Fruit fly (Drosophila melanogaster): ENCODE data around the gene CG10366.
A peak's percentile ranks its signal among the peaks of the same experiment; 100 is the strongest.

The CG10366 gene

DNA sequence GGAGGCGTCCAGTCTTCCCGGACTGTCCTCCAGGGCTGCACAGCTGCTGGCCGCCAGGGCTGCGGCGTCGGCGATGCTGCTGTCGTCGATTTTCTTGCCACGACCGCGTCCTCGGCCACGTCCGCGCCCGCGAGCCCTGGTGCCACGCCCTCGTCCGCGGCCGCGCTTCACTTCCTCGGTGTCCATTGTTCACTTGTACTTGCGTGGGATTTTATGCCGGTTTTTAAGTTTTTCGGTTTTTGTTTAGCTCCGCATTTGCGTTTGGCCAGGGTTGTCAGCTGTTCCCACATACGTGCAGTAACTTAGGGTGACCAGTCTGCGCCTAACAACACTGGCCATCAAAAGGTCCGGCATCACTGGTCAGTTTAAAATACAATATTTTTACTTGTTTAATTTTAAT lies 1.9 kb upstream of the CG10366 start, which contains the start of gene Hakai (continued):
- no peak for TF ChIP-seq Mrtf (GFP tag; IDR thresholded peaks at IDR 0.05)
- 0 out of 3 replicates have a peak, but pooled peaks have one; percentile 45 for TF ChIP-seq Aef1 (GFP tag; IDR thresholded peaks at IDR 0.05)
- TF ChIP-seq Dfd (GFP tag; optimal IDR thresholded peaks at IDR 0.05), result peak in 1 of 2 experiments; percentile 12
- TF ChIP-seq Med (GFP tag), result peak; percentile 96
- TF ChIP-seq Opbp (GFP tag; IDR thresholded peaks at IDR 0.05; ENCODE audit: partially characterized antibody), result 0 out of 3 replicates have a peak, but pooled peaks have one; percentile 20
- TF ChIP-seq grn (GFP tag; optimal IDR thresholded peaks at IDR 0.05), result no peak
- TF ChIP-seq nau (GFP tag; optimal IDR thresholded peaks at IDR 0.05), result no peak
- peak; percentile 54 for TF ChIP-seq sisA (GFP tag; IDR thresholded peaks at IDR 0.05)
- no peak for TF ChIP-seq Nf-YB (GFP tag; optimal IDR thresholded peaks at IDR 0.05)
- no peak for TF ChIP-seq CG4360 (GFP tag; IDR thresholded peaks at IDR 0.05)
- TF ChIP-seq trh (GFP tag; optimal IDR thresholded peaks at IDR 0.05), result no peak
- peak; percentile 71 for TF ChIP-seq jumu (GFP tag; optimal IDR thresholded peaks at IDR 0.05)
- TF ChIP-seq CG4617 (GFP tag; optimal IDR thresholded peaks at IDR 0.05; ENCODE audit: borderline replicate concordance), result peak; percentile 93
- TF ChIP-seq Abd-B (GFP tag; optimal IDR thresholded peaks at IDR 0.05), result peak; percentile 31
- TF ChIP-seq tgo (GFP tag; IDR thresholded peaks at IDR 0.05), result peak; percentile 25; the same call in 1 of the 3 replicates
- peak; percentile 73 for TF ChIP-seq Ets97D (GFP tag; optimal IDR thresholded peaks at IDR 0.05)
- TF ChIP-seq CG12942 (GFP tag; optimal IDR thresholded peaks at IDR 0.05), result peak; percentile 14
- TF ChIP-seq vfl (GFP tag; optimal IDR thresholded peaks at IDR 0.05), result peak; percentile 25
- peak; percentile 41 for TF ChIP-seq NC2β (GFP tag; optimal IDR thresholded peaks at IDR 0.05)
- TF ChIP-seq Lpt (GFP tag; optimal IDR thresholded peaks at IDR 0.05), result no peak
- TF ChIP-seq Hand (GFP tag; optimal IDR thresholded peaks at IDR 0.05), result no peak
- peak; percentile 51 for TF ChIP-seq CG16813 (GFP tag; IDR thresholded peaks at IDR 0.05; ENCODE audit: partially characterized antibody)
- TF ChIP-seq Rx (GFP tag; IDR thresholded peaks at IDR 0.05), result peak; percentile 32
- peak; percentile 37 for TF ChIP-seq gro (GFP tag; optimal IDR thresholded peaks at IDR 0.05)
- TF ChIP-seq CG11247 (GFP tag; IDR thresholded peaks at IDR 0.05), result peak; percentile 60
- TF ChIP-seq Hmr (GFP tag; optimal IDR thresholded peaks at IDR 0.05), result peak; percentile 40
- TF ChIP-seq bowl (GFP tag; IDR thresholded peaks at IDR 0.05), result no peak
- peak; percentile 56 for TF ChIP-seq tx (GFP tag; optimal IDR thresholded peaks at IDR 0.05)
- peak; percentile 74 for TF ChIP-seq CoRest (tag; optimal IDR thresholded peaks at IDR 0.05)
- no peak for TF ChIP-seq CG3838 (GFP tag; optimal IDR thresholded peaks at IDR 0.05)
- TF ChIP-seq Atf-2 (GFP tag; optimal IDR thresholded peaks at IDR 0.05), result no peak
- peak; percentile 23 to 67 for TF ChIP-seq chif (GFP tag; optimal IDR thresholded peaks at IDR 0.05)
- TF ChIP-seq HmgD (GFP tag; optimal IDR thresholded peaks at IDR 0.05), result peak; percentile 13
- peak; percentile 56; the same call in 2 of the 3 replicates for TF ChIP-seq dysf (GFP tag; IDR thresholded peaks at IDR 0.05)
- peak; percentile 57 for TF ChIP-seq HmgZ (tag; optimal IDR thresholded peaks at IDR 0.05)
- TF ChIP-seq Vsx1 (GFP tag; optimal IDR thresholded peaks at IDR 0.05), result no peak
- peak; percentile 82 for TF ChIP-seq Antp (GFP tag; optimal IDR thresholded peaks at IDR 0.05)
- TF ChIP-seq chn (GFP tag; optimal IDR thresholded peaks at IDR 0.05), result peak; percentile 54
- peak; percentile 73 for TF ChIP-seq HLH54F (GFP tag; optimal IDR thresholded peaks at IDR 0.05)
- TF ChIP-seq p53 (GFP tag; optimal IDR thresholded peaks at IDR 0.05), result peak; percentile 45
- TF ChIP-seq Dll (GFP tag; IDR thresholded peaks at IDR 0.05; ENCODE audit: partially characterized antibody), result peak; percentile 62; the same call in 3 of the 4 replicates
- no peak for TF ChIP-seq CG12219 (GFP tag; optimal IDR thresholded peaks at IDR 0.05)
- peak; percentile 64 for TF ChIP-seq CG9609 (GFP tag; optimal IDR thresholded peaks at IDR 0.05)
- peak in 1 of 2 experiments; percentile 72 for TF ChIP-seq crp (GFP tag; optimal IDR thresholded peaks at IDR 0.05)
- peak; percentile 50 for TF ChIP-seq CG9876 (GFP tag; optimal IDR thresholded peaks at IDR 0.05)
- peak; percentile 94 for TF ChIP-seq MBD-R2 (GFP tag; IDR thresholded peaks at IDR 0.05)
- peak; percentile 37; the same call in 1 of the 2 replicates for TF ChIP-seq Adf1 (GFP tag; IDR thresholded peaks at IDR 0.05)
- TF ChIP-seq CG18619 (GFP tag; optimal IDR thresholded peaks at IDR 0.05), result peak; percentile 26
- TF ChIP-seq CG2875 (GFP tag; optimal IDR thresholded peaks at IDR 0.05), result no peak
- no peak for TF ChIP-seq ac (GFP tag; optimal IDR thresholded peaks at IDR 0.05)
- 0 out of 2 replicates have a peak, but pooled peaks have one; percentile 44 for TF ChIP-seq hbn (GFP tag; IDR thresholded peaks at IDR 0.05; ENCODE audit: partially characterized antibody)

All from whole organism, embryonic.